Fruit fly (Drosophila melanogaster) whole organism, embryonic: ENCODE measurements around the gene vib.

Experiments
- Adf1 ChIP-seq: fragments of 200-800 bp; sonication (Bioruptor generic); IDR thresholded peaks from 2 replicates; pipeline ENCODE4 v1.3.6; 2022; ENCODE audit warnings: missing biosample characterization, missing genetic modification characterization
- Aef1 ChIP-seq: fragments of 200-800 bp; sonication (Bioruptor generic); IDR thresholded peaks from 3 replicates; pipeline ENCODE4 v1.3.6; 2022; ENCODE audit warnings: missing biosample characterization, missing genetic modification characterization
- Asciz ChIP-seq: fragments of 200-800 bp; sonication (Bioruptor generic); optimal IDR thresholded peaks from 2 replicates; lab custom pipeline; 2017; ENCODE audit warnings: missing biosample characterization, mild to moderate bottlenecking, missing genetic modification characterization, missing genetic modification reagents
- Awh ChIP-seq: fragments of 200-800 bp; sonication (Bioruptor generic); IDR thresholded peaks from 2 replicates; pipeline ENCODE4, ENCODE4 v1.3.6; 2022; ENCODE audit warnings: missing biosample characterization, missing genetic modification characterization
- B-H2 ChIP-seq: fragments of 200-800 bp; sonication (Bioruptor generic); optimal IDR thresholded peaks from 2 replicates; lab custom pipeline; 2018; ENCODE audit warnings: missing biosample characterization, mild to moderate bottlenecking, missing genetic modification characterization
- BtbVII ChIP-seq: fragments of 200-800 bp; sonication (Bioruptor generic); optimal IDR thresholded peaks from 3 replicates; lab custom pipeline; 2017; ENCODE audit warnings: missing biosample characterization, mild to moderate bottlenecking, missing genetic modification characterization
- CG10366 ChIP-seq: fragments of 200-800 bp; sonication (Bioruptor generic); IDR thresholded peaks from 2 replicates; pipeline ENCODE4 v1.3.6; 2022; ENCODE audit warnings: missing biosample characterization, missing genetic modification characterization
- CG11093 ChIP-seq: fragments of 200-800 bp; sonication (Bioruptor generic); IDR thresholded peaks from 3 replicates; pipeline ENCODE4 v1.3.6; 2022; ENCODE audit warnings: missing biosample characterization, missing genetic modification characterization
- CG12236 ChIP-seq: fragments of 200-800 bp; sonication (Bioruptor generic); optimal IDR thresholded peaks from 2 replicates; lab custom pipeline; 2016; ENCODE audit warnings: missing biosample characterization, missing genetic modification characterization
- CG12769 ChIP-seq: fragments of 200-800 bp; sonication (Bioruptor generic); optimal IDR thresholded peaks from 2 replicates; lab custom pipeline; 2019; ENCODE audit warnings: missing biosample characterization, mild to moderate bottlenecking, missing genetic modification characterization, moderate library complexity
- CG13287 ChIP-seq: fragments of 200-800 bp; sonication (Bioruptor generic); IDR thresholded peaks from 2 replicates; pipeline ENCODE4 v1.3.6; 2022; ENCODE audit warnings: missing biosample characterization, missing genetic modification characterization; ENCODE audit not compliant: partially characterized antibody
- CG13624 ChIP-seq: fragments of 200-800 bp; sonication (Bioruptor generic); optimal IDR thresholded peaks from 2 replicates; lab custom pipeline; 2016; ENCODE audit warnings: missing biosample characterization, missing genetic modification characterization
- CG14050 ChIP-seq: fragments of 200-800 bp; sonication (Bioruptor generic); IDR thresholded peaks from 3 replicates; pipeline ENCODE4 v1.3.6; 2022; ENCODE audit warnings: missing biosample characterization, missing genetic modification characterization
- CG15073 ChIP-seq: fragments of 200-800 bp; sonication (Bioruptor generic); optimal IDR thresholded peaks from 2 replicates; lab custom pipeline; 2016; ENCODE audit warnings: missing biosample characterization, missing genetic modification characterization
- CG1529 ChIP-seq: fragments of 200-800 bp; sonication (Bioruptor generic); optimal IDR thresholded peaks from 3 replicates; lab custom pipeline; 2018; ENCODE audit warnings: missing biosample characterization, missing genetic modification characterization
- CG16779 ChIP-seq: fragments of 200-800 bp; sonication (Bioruptor generic); IDR thresholded peaks from 2 replicates; pipeline ENCODE4 v1.3.6; 2022; ENCODE audit warnings: missing biosample characterization, missing genetic modification characterization
- CG2199 ChIP-seq: fragments of 200-800 bp; sonication (Bioruptor generic); IDR thresholded peaks from 3 replicates; pipeline ENCODE4 v1.3.6; 2022; ENCODE audit warnings: missing biosample characterization, missing genetic modification characterization
- CG2875 ChIP-seq: fragments of 200-800 bp; sonication (Bioruptor generic); optimal IDR thresholded peaks from 2 replicates; lab custom pipeline; 2017; ENCODE audit warnings: missing biosample characterization, mild to moderate bottlenecking, missing genetic modification characterization, missing genetic modification reagents
- CG32767 ChIP-seq: fragments of 200-800 bp; sonication (Bioruptor generic); IDR thresholded peaks from 2 replicates; pipeline ENCODE4 v1.3.6; 2022; ENCODE audit warnings: missing biosample characterization, missing genetic modification characterization
- CG4404 ChIP-seq: fragments of 200-800 bp; sonication (Bioruptor generic); IDR thresholded peaks from 2 replicates; pipeline ENCODE4 v1.3.6; 2022; ENCODE audit warnings: missing biosample characterization, missing genetic modification characterization
- CG4820 ChIP-seq: fragments of 200-800 bp; sonication (Bioruptor generic); optimal IDR thresholded peaks from 3 replicates; lab custom pipeline; 2016; ENCODE audit warnings: missing biosample characterization, missing genetic modification characterization
- CG5953 ChIP-seq: fragments of 200-800 bp; sonication (Bioruptor generic); IDR thresholded peaks from 2 replicates; pipeline ENCODE4 v1.3.6; 2022; ENCODE audit warnings: missing biosample characterization, missing genetic modification characterization
- CG7928 ChIP-seq: fragments of 200-800 bp; sonication (Bioruptor generic); optimal IDR thresholded peaks from 2 replicates; lab custom pipeline; 2017; ENCODE audit warnings: missing biosample characterization, mild to moderate bottlenecking, missing genetic modification characterization
- CG8089 ChIP-seq: fragments of 200-800 bp; sonication (Bioruptor generic); optimal IDR thresholded peaks from 3 replicates; lab custom pipeline; 2016; ENCODE audit warnings: missing biosample characterization, missing genetic modification characterization
- CG9876 ChIP-seq: fragments of 200-800 bp; sonication (Bioruptor generic); optimal IDR thresholded peaks from 2 replicates; lab custom pipeline; 2016; ENCODE audit warnings: missing biosample characterization, missing genetic modification characterization
- Dek ChIP-seq: fragments of 200-800 bp; sonication (Bioruptor generic); optimal IDR thresholded peaks from 3 replicates; lab custom pipeline; 2019; ENCODE audit warnings: missing biosample characterization, mild to moderate bottlenecking, missing genetic modification characterization, moderate library complexity
- Dp ChIP-seq: fragments of 200-800 bp; sonication (Bioruptor generic); optimal IDR thresholded peaks from 2 replicates; lab custom pipeline; 2018; ENCODE audit warnings: missing biosample characterization, mild to moderate bottlenecking, missing genetic modification characterization, moderate library complexity
- HmgD ChIP-seq: fragments of 200-800 bp; sonication (Bioruptor generic); optimal IDR thresholded peaks from 3 replicates; lab custom pipeline; 2016; ENCODE audit warnings: missing biosample characterization, missing genetic modification characterization
- Jarid2 ChIP-seq: fragments of 200-800 bp; sonication (Bioruptor generic); optimal IDR thresholded peaks from 3 replicates; lab custom pipeline; 2017; ENCODE audit warnings: mild to moderate bottlenecking, missing biosample characterization, missing genetic modification reagents, missing genetic modification characterization
- Scr ChIP-seq: fragments of 200-800 bp; sonication (Bioruptor generic); IDR thresholded peaks from 2 replicates; pipeline ENCODE4 v1.3.6; 2022; ENCODE audit warnings: missing biosample characterization, missing genetic modification characterization; ENCODE audit not compliant: partially characterized antibody
- TFAM ChIP-seq: fragments of 200-800 bp; sonication (Bioruptor generic); optimal IDR thresholded peaks from 2 replicates; lab custom pipeline; 2017; ENCODE audit warnings: missing biosample characterization, missing genetic modification characterization, inconsistent platforms
- Taf1 ChIP-seq: fragments of 200-800 bp; sonication (Bioruptor generic); IDR thresholded peaks from 2 replicates; pipeline ENCODE4 v1.3.6; 2022; ENCODE audit warnings: missing biosample characterization, missing genetic modification characterization
- YL-1 ChIP-seq: fragments of 200-800 bp; sonication (Bioruptor generic); optimal IDR thresholded peaks from 3 replicates; lab custom pipeline; 2017; ENCODE audit warnings: missing biosample characterization, mild to moderate bottlenecking, missing genetic modification characterization
- ap ChIP-seq: fragments of 200-800 bp; sonication (Bioruptor generic); IDR thresholded peaks from 2 replicates; pipeline ENCODE4 v1.3.6; 2022; ENCODE audit warnings: missing biosample characterization, missing genetic modification characterization
- bab2 ChIP-seq: fragments of 200-800 bp; sonication (Bioruptor generic); optimal IDR thresholded peaks from 2 replicates; lab custom pipeline; 2016; ENCODE audit warnings: missing biosample characterization, missing genetic modification characterization
- chn ChIP-seq: fragments of 200-800 bp; sonication (Bioruptor generic); optimal IDR thresholded peaks from 2 replicates; lab custom pipeline; 2016; ENCODE audit warnings: missing biosample characterization, missing genetic modification characterization
- dmrt99B ChIP-seq: fragments of 200-800 bp; sonication (Bioruptor generic); optimal IDR thresholded peaks from 2 replicates; lab custom pipeline; 2018; ENCODE audit warnings: missing biosample characterization, mild to moderate bottlenecking, missing genetic modification characterization, moderate library complexity
- gcm ChIP-seq: fragments of 200-800 bp; sonication (Bioruptor generic); optimal IDR thresholded peaks from 2 replicates; lab custom pipeline; 2019; ENCODE audit warnings: missing biosample characterization, mild to moderate bottlenecking, missing genetic modification characterization, moderate library complexity
- gcm2 ChIP-seq: fragments of 200-800 bp; sonication (Bioruptor generic); optimal IDR thresholded peaks from 2 replicates; lab custom pipeline; 2016; ENCODE audit warnings: missing biosample characterization, missing genetic modification characterization
- gsb-n ChIP-seq: fragments of 200-800 bp; sonication (Bioruptor generic); optimal IDR thresholded peaks from 3 replicates; lab custom pipeline; 2018; ENCODE audit warnings: missing biosample characterization, mild to moderate bottlenecking, missing genetic modification characterization
- h ChIP-seq: fragments of >200 bp; optimal IDR thresholded peaks from 2 replicates; lab custom pipeline; 2017
- jigr1 ChIP-seq: fragments of 200-800 bp; sonication (Bioruptor generic); IDR thresholded peaks from 3 replicates; pipeline ENCODE4 v1.3.6; 2022; ENCODE audit warnings: missing biosample characterization, missing genetic modification characterization
- jumu ChIP-seq: fragments of 200-800 bp; sonication (Bioruptor generic); optimal IDR thresholded peaks from 3 replicates; lab custom pipeline; 2016; ENCODE audit warnings: missing biosample characterization, missing genetic modification characterization
- lov ChIP-seq, 2 experiments: fragments of 200-800 bp in 1 of 2; fragments of >200 bp in 1 of 2; sonication (Bioruptor generic) in 1 of 2; IDR thresholded peaks in 1 of 2; optimal IDR thresholded peaks in 1 of 2; 2 replicates in 1 of 2; 3 replicates in 1 of 2; pipeline versions ENCODE4 v1.3.6 to Lab custom; 2017 to 2022; ENCODE audit warnings: missing biosample characterization in 1 of 2, missing genetic modification characterization in 1 of 2
- onecut ChIP-seq: fragments of 200-800 bp; sonication (Bioruptor generic); IDR thresholded peaks from 2 replicates; pipeline ENCODE4 v1.3.6; 2022; ENCODE audit warnings: missing biosample characterization, missing genetic modification characterization
- pum ChIP-seq: fragments of 200-800 bp; sonication (Bioruptor generic); optimal IDR thresholded peaks from 2 replicates; lab custom pipeline; 2016; ENCODE audit warnings: missing biosample characterization, missing genetic modification characterization
- row ChIP-seq: fragments of 200-800 bp; sonication (Bioruptor generic); IDR thresholded peaks from 3 replicates; pipeline ENCODE4 v1.3.6; 2022; ENCODE audit warnings: missing biosample characterization, missing genetic modification characterization
- stc ChIP-seq: fragments of 200-800 bp; sonication (Bioruptor generic); IDR thresholded peaks from 2 replicates; pipeline ENCODE4 v1.3.6; 2022; ENCODE audit warnings: missing biosample characterization, missing genetic modification characterization
- vnd ChIP-seq: fragments of 200-800 bp; sonication (Bioruptor generic); IDR thresholded peaks from 3 replicates; pipeline ENCODE4 v1.3.6; 2022; ENCODE audit warnings: missing biosample characterization, missing genetic modification characterization; ENCODE audit not compliant: partially characterized antibody
- wek ChIP-seq: fragments of 200-800 bp; sonication (Bioruptor generic); optimal IDR thresholded peaks from 3 replicates; lab custom pipeline; 2018; ENCODE audit warnings: missing biosample characterization, mild to moderate bottlenecking, missing genetic modification characterization, moderate library complexity
- yki ChIP-seq: fragments of >200 bp; optimal IDR thresholded peaks from 3 replicates; lab custom pipeline; 2018
- z ChIP-seq: fragments of 200-800 bp; sonication (Bioruptor generic); IDR thresholded peaks from 3 replicates; pipeline ENCODE4 v1.3.6; 2022; ENCODE audit warnings: missing biosample characterization, missing genetic modification characterization
- zfh1 ChIP-seq: fragments of 200-800 bp; sonication (Bioruptor generic); IDR thresholded peaks from 3 replicates; pipeline ENCODE4 v1.3.6; 2022; ENCODE audit warnings: missing biosample characterization, missing genetic modification characterization

Gene vib

dm6 chr3R:19274028-19274427, 47.6 kb upstream of the vib start (continued):
- TF ChIP-seq CG2875 (GFP tag; lab: Kevin White, UChicago): no peak
- no peak for TF ChIP-seq Awh
- TF ChIP-seq CG11093 (GFP tag; lab: Robert Waterston, UW): no peak
- no peak for TF ChIP-seq CG13287
- no peak for TF ChIP-seq stc
- no peak for TF ChIP-seq Jarid2 (GFP tag; lab: Kevin White, UChicago)
- TF ChIP-seq CG2199 (GFP tag; lab: Robert Waterston, UW): no peak
- TF ChIP-seq CG9876 (GFP tag; lab: Kevin White, UChicago): no peak
- TF ChIP-seq Scr (GFP tag; lab: Robert Waterston, UW): no peak
- no peak for TF ChIP-seq gcm (GFP tag; lab: Kevin White, UChicago)
- TF ChIP-seq CG8089 (GFP tag; lab: Kevin White, UChicago): no peak
- TF ChIP-seq onecut (GFP tag; lab: Robert Waterston, UW): no peak
- TF ChIP-seq Dp (GFP tag; lab: Kevin White, UChicago): no peak
- no peak for TF ChIP-seq CG12769 (tag; lab: Kevin White, UChicago)
- TF ChIP-seq jumu (GFP tag; lab: Kevin White, UChicago): no peak
- TF ChIP-seq CG12236 (GFP tag; lab: Kevin White, UChicago): no peak
- TF ChIP-seq Taf1 (GFP tag; lab: Robert Waterston, UW): no peak
- peak; percentile 23 for TF ChIP-seq dmrt99B
- no peak for TF ChIP-seq row
- TF ChIP-seq wek (GFP tag; lab: Kevin White, UChicago): no peak
- TF ChIP-seq CG15073 (GFP tag; lab: Kevin White, UChicago): no peak
- TF ChIP-seq CG1529 (GFP tag; lab: Kevin White, UChicago): peak; percentile 36
- TF ChIP-seq h (lab: Kevin White, UChicago): no peak
- no peak for TF ChIP-seq CG16779 (GFP tag; lab: Robert Waterston, UW)
- TF ChIP-seq z: no peak
- TF ChIP-seq Dek (tag; lab: Kevin White, UChicago): no peak
- TF ChIP-seq chn (GFP tag; lab: Kevin White, UChicago): no peak
- no peak for TF ChIP-seq pum
- TF ChIP-seq CG5953: no peak
- no peak for TF ChIP-seq CG13624 (GFP tag; lab: Kevin White, UChicago)
- no peak for TF ChIP-seq lov (optimal IDR thresholded peaks at IDR 0.05; lab: Kevin White, UChicago)
- no peak for TF ChIP-seq lov (GFP tag; IDR thresholded peaks at IDR 0.05; lab: Robert Waterston, UW)
- no peak for TF ChIP-seq CG4404 (GFP tag; lab: Robert Waterston, UW)
- TF ChIP-seq CG10366 (GFP tag; lab: Robert Waterston, UW): no peak
- no peak for TF ChIP-seq Asciz (GFP tag; lab: Kevin White, UChicago)
- TF ChIP-seq CG14050 (GFP tag; lab: Robert Waterston, UW): no peak
- no peak for TF ChIP-seq gcm2 (GFP tag; lab: Kevin White, UChicago)
- no peak for TF ChIP-seq CG7928 (GFP tag; lab: Kevin White, UChicago)
- TF ChIP-seq zfh1 (GFP tag; lab: Robert Waterston, UW): no peak
- TF ChIP-seq ap (GFP tag; lab: Robert Waterston, UW): no peak
- TF ChIP-seq HmgD (GFP tag; lab: Kevin White, UChicago): no peak
- no peak for TF ChIP-seq bab2
- TF ChIP-seq CG4820 (GFP tag; lab: Kevin White, UChicago): no peak
- no peak for TF ChIP-seq Aef1
- TF ChIP-seq vnd (GFP tag; lab: Robert Waterston, UW): no peak
- TF ChIP-seq jigr1 (GFP tag; lab: Robert Waterston, UW): no peak
- no peak for TF ChIP-seq TFAM (GFP tag; lab: Kevin White, UChicago)
- no peak for TF ChIP-seq BtbVII
- no peak for TF ChIP-seq Adf1 (GFP tag; lab: Robert Waterston, UW)
- TF ChIP-seq YL-1 (GFP tag; lab: Kevin White, UChicago): no peak
- no peak for TF ChIP-seq B-H2 (GFP tag; lab: Kevin White, UChicago)
- 0 out of 2 replicates have a peak, but pooled peaks have one; percentile 16 for TF ChIP-seq CG32767 (GFP tag; lab: Robert Waterston, UW)
- TF ChIP-seq yki (lab: Kevin White, UChicago): no peak
- TF ChIP-seq gsb-n: peak; percentile 32
